Fruit fly (Drosophila melanogaster): ENCODE data around the gene Strump.

DNA sequence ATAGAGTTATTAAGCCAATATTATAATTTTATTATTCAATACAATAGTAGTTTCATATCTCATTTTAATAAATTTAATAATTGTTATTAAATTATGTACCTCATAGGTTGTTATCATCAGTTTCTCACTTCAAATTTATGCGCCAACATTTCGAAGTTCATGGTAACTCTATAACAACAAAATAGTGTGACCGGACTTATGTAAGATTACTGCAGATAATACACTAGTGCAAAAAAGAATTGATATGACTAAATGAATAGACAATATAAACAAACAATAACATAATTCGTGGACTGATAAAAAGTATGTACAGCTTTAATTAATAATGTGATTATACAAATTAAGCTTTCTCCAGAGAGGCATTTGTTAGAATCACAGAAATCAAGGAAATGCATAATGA is at the start of gene Strump:
- TF ChIP-seq HmgZ (tag; optimal IDR thresholded peaks at IDR 0.05) (no peak), zen (tag; optimal IDR thresholded peaks at IDR 0.05) (no peak), zfh2 (GFP tag; optimal IDR thresholded peaks at IDR 0.05) (no peak), dmrt99B (tag; optimal IDR thresholded peaks at IDR 0.05) (no peak), psq (GFP tag; optimal IDR thresholded peaks at IDR 0.05) (no peak), tna (GFP tag; IDR thresholded peaks at IDR 0.05; ENCODE audit: partially characterized antibody) (no peak), CG32772 (GFP tag; IDR thresholded peaks at IDR 0.05) (no peak), CG5953 (GFP tag; IDR thresholded peaks at IDR 0.05) (no peak)
